Fruit fly (Drosophila melanogaster) whole organism, embryonic: ENCODE measurements around the gene Rtc1.

ENCODE experiments used
- Atf3 ChIP-seq: fragments of 200-800 bp; sonication (Bioruptor generic); optimal IDR thresholded peaks from 3 replicates; lab custom pipeline; 2016; ENCODE audit warnings: missing biosample characterization, missing genetic modification characterization
- Awh ChIP-seq: fragments of 200-800 bp; sonication (Bioruptor generic); IDR thresholded peaks from 2 replicates; pipeline ENCODE4, ENCODE4 v1.3.6; 2022; ENCODE audit warnings: missing biosample characterization, missing genetic modification characterization
- Bgb ChIP-seq: fragments of 200-800 bp; sonication (Bioruptor generic); IDR thresholded peaks from 2 replicates; pipeline ENCODE4 v1.3.6; 2022; ENCODE audit warnings: missing biosample characterization, missing genetic modification characterization; ENCODE audit not compliant: partially characterized antibody
- BtbVII ChIP-seq: fragments of 200-800 bp; sonication (Bioruptor generic); optimal IDR thresholded peaks from 3 replicates; lab custom pipeline; 2017; ENCODE audit warnings: missing biosample characterization, mild to moderate bottlenecking, missing genetic modification characterization
- CG10959 ChIP-seq: fragments of 200-800 bp; sonication (Bioruptor generic); IDR thresholded peaks from 2 replicates; pipeline ENCODE4 v1.3.6; 2022; ENCODE audit warnings: missing biosample characterization, missing genetic modification characterization
- CG11093 ChIP-seq: fragments of 200-800 bp; sonication (Bioruptor generic); IDR thresholded peaks from 3 replicates; pipeline ENCODE4 v1.3.6; 2022; ENCODE audit warnings: missing biosample characterization, missing genetic modification characterization
- CG15073 ChIP-seq: fragments of 200-800 bp; sonication (Bioruptor generic); optimal IDR thresholded peaks from 2 replicates; lab custom pipeline; 2016; ENCODE audit warnings: missing biosample characterization, missing genetic modification characterization
- CG1832 ChIP-seq: fragments of 200-800 bp; sonication (Bioruptor generic); optimal IDR thresholded peaks from 2 replicates; lab custom pipeline; 2017; ENCODE audit warnings: missing biosample characterization, mild to moderate bottlenecking, missing genetic modification characterization, inconsistent platforms
- CG2199 ChIP-seq: fragments of 200-800 bp; sonication (Bioruptor generic); IDR thresholded peaks from 3 replicates; pipeline ENCODE4 v1.3.6; 2022; ENCODE audit warnings: missing biosample characterization, missing genetic modification characterization
- CG32532 ChIP-seq: fragments of 200-800 bp; sonication (Bioruptor generic); IDR thresholded peaks from 2 replicates; pipeline ENCODE4 v1.3.6; 2022; ENCODE audit warnings: missing biosample characterization, missing genetic modification characterization
- CG3838 ChIP-seq: fragments of 200-800 bp; sonication (Bioruptor generic); optimal IDR thresholded peaks from 3 replicates; lab custom pipeline; 2016; ENCODE audit warnings: missing biosample characterization, missing genetic modification characterization
- CG6272 ChIP-seq: fragments of 200-800 bp; sonication (Bioruptor generic); IDR thresholded peaks from 2 replicates; pipeline ENCODE4 v1.3.6; 2022; ENCODE audit warnings: missing biosample characterization, missing genetic modification characterization
- CG6683 ChIP-seq: fragments of 200-800 bp; sonication (Bioruptor generic); optimal IDR thresholded peaks from 2 replicates; lab custom pipeline; 2017; ENCODE audit warnings: missing biosample characterization, mild to moderate bottlenecking, missing genetic modification characterization, missing genetic modification reagents
- CG6689 ChIP-seq: fragments of 200-800 bp; sonication (Bioruptor generic); IDR thresholded peaks from 2 replicates; pipeline ENCODE4 v1.3.6; 2022; ENCODE audit warnings: missing biosample characterization, missing genetic modification characterization
- CG6765 ChIP-seq: fragments of 200-800 bp; sonication (Bioruptor generic); optimal IDR thresholded peaks from 3 replicates; lab custom pipeline; 2017; ENCODE audit warnings: missing biosample characterization, mild to moderate bottlenecking, missing genetic modification characterization
- CG7928 ChIP-seq: fragments of 200-800 bp; sonication (Bioruptor generic); optimal IDR thresholded peaks from 2 replicates; lab custom pipeline; 2017; ENCODE audit warnings: missing biosample characterization, mild to moderate bottlenecking, missing genetic modification characterization
- CG9932 ChIP-seq: fragments of 200-800 bp; sonication (Bioruptor generic); IDR thresholded peaks from 2 replicates; pipeline ENCODE4 v1.3.6; 2022; ENCODE audit warnings: missing biosample characterization, missing genetic modification characterization
- CoRest ChIP-seq: fragments of 200-800 bp; sonication (Bioruptor generic); optimal IDR thresholded peaks from 3 replicates; lab custom pipeline; 2018; ENCODE audit warnings: missing biosample characterization, mild to moderate bottlenecking, missing genetic modification characterization, moderate library complexity
- Ets65A ChIP-seq: fragments of 200-800 bp; sonication (Bioruptor generic); peaks from one replicate; lab custom pipeline; 2016; ENCODE audit warnings: missing biosample characterization, missing genetic modification characterization
- GATAe ChIP-seq: fragments of 200-800 bp; sonication (Bioruptor generic); conservative IDR thresholded peaks from 2 replicates; pipeline ENCODE4 v1.3.6; 2022; ENCODE audit warnings: missing biosample characterization, missing genetic modification characterization
- Gsc ChIP-seq: fragments of 200-800 bp; sonication (Bioruptor generic); IDR thresholded peaks from 2 replicates; pipeline ENCODE4 v1.3.6; 2022; ENCODE audit warnings: missing biosample characterization, missing genetic modification characterization
- Hmx ChIP-seq: fragments of 200-800 bp; sonication (Bioruptor generic); optimal IDR thresholded peaks from 2 replicates; lab custom pipeline; 2016; ENCODE audit warnings: missing biosample characterization, missing genetic modification characterization
- MBD-R2 ChIP-seq: fragments of 200-800 bp; sonication (Bioruptor generic); IDR thresholded peaks from 2 replicates; pipeline ENCODE4 v1.3.6; 2022; ENCODE audit warnings: missing biosample characterization, missing genetic modification characterization
- Med ChIP-seq: fragments of 200-800 bp; sonication (Bioruptor generic); peaks from one replicate; lab custom pipeline; 2016; ENCODE audit warnings: missing biosample characterization, missing genetic modification characterization, mild to moderate bottlenecking, inconsistent platforms, moderate library complexity
- Optix ChIP-seq: fragments of 200-800 bp; sonication (Bioruptor generic); IDR thresholded peaks from 3 replicates; pipeline ENCODE4 v1.3.6; 2022; ENCODE audit warnings: missing biosample characterization, missing genetic modification characterization
- PHDP ChIP-seq: fragments of 200-800 bp; sonication (Bioruptor generic); optimal IDR thresholded peaks from 3 replicates; lab custom pipeline; 2018; ENCODE audit warnings: missing biosample characterization, mild to moderate bottlenecking, missing genetic modification characterization, moderate library complexity
- Pdp1 ChIP-seq, 2 experiments: fragments of 200-800 bp; sonication (Bioruptor generic); optimal IDR thresholded peaks; 3 replicates each; lab custom pipeline; 2016; ENCODE audit warnings: missing biosample characterization in 2 of 2, missing genetic modification characterization in 2 of 2, mild to moderate bottlenecking in 1 of 2, moderate library complexity in 1 of 2
- chinmo ChIP-seq: fragments of 200-800 bp; sonication (Bioruptor generic); IDR thresholded peaks from 4 replicates; pipeline ENCODE4 v1.3.6; 2022; ENCODE audit warnings: missing biosample characterization, missing genetic modification characterization; ENCODE audit not compliant: partially characterized antibody
- crp ChIP-seq, 2 experiments: fragments of 200-800 bp; sonication (Bioruptor generic); optimal IDR thresholded peaks; 2 replicates in 1 of 2; 3 replicates in 1 of 2; lab custom pipeline; 2017; ENCODE audit warnings: missing biosample characterization in 2 of 2, missing genetic modification characterization in 2 of 2, mild to moderate bottlenecking in 1 of 2, moderate library complexity in 1 of 2
- dm ChIP-seq: fragments of 200-800 bp; sonication (Bioruptor generic); optimal IDR thresholded peaks from 3 replicates; lab custom pipeline; 2016; ENCODE audit warnings: missing biosample characterization, missing genetic modification characterization
- gce ChIP-seq: fragments of 200-800 bp; sonication (Bioruptor generic); IDR thresholded peaks from 3 replicates; pipeline ENCODE4 v1.3.6; 2022; ENCODE audit warnings: missing biosample characterization, missing genetic modification characterization
- gem ChIP-seq: fragments of 200-800 bp; sonication (Bioruptor generic); optimal IDR thresholded peaks from 2 replicates; lab custom pipeline; 2019; ENCODE audit warnings: missing biosample characterization, mild to moderate bottlenecking, missing genetic modification characterization, moderate library complexity
- grau ChIP-seq: fragments of 200-800 bp; optimal IDR thresholded peaks from 3 replicates; lab custom pipeline; 2019; ENCODE audit warnings: missing biosample characterization, mild to moderate bottlenecking, missing genetic modification characterization, moderate library complexity
- gsb-n ChIP-seq: fragments of 200-800 bp; sonication (Bioruptor generic); optimal IDR thresholded peaks from 3 replicates; lab custom pipeline; 2018; ENCODE audit warnings: missing biosample characterization, mild to moderate bottlenecking, missing genetic modification characterization
- kah ChIP-seq: fragments of 200-800 bp; sonication (Bioruptor generic); optimal IDR thresholded peaks from 2 replicates; lab custom pipeline; 2018; ENCODE audit warnings: missing biosample characterization, mild to moderate bottlenecking, missing genetic modification characterization
- lab ChIP-seq: fragments of 200-800 bp; sonication (Bioruptor generic); optimal IDR thresholded peaks from 3 replicates; lab custom pipeline; 2017; ENCODE audit warnings: missing biosample characterization, missing genetic modification characterization, mild to moderate bottlenecking, moderate library complexity, missing genetic modification reagents
- lov ChIP-seq, 2 experiments: fragments of 200-800 bp in 1 of 2; fragments of >200 bp in 1 of 2; sonication (Bioruptor generic) in 1 of 2; IDR thresholded peaks in 1 of 2; optimal IDR thresholded peaks in 1 of 2; 2 replicates in 1 of 2; 3 replicates in 1 of 2; pipeline versions ENCODE4 v1.3.6 to Lab custom; 2017 to 2022; ENCODE audit warnings: missing biosample characterization in 1 of 2, missing genetic modification characterization in 1 of 2
- nau ChIP-seq: fragments of 200-800 bp; sonication (Bioruptor generic); optimal IDR thresholded peaks from 3 replicates; lab custom pipeline; 2017; ENCODE audit warnings: missing biosample characterization, mild to moderate bottlenecking, missing genetic modification characterization, missing genetic modification reagents
- pum ChIP-seq: fragments of 200-800 bp; sonication (Bioruptor generic); optimal IDR thresholded peaks from 2 replicates; lab custom pipeline; 2016; ENCODE audit warnings: missing biosample characterization, missing genetic modification characterization
- shn ChIP-seq: fragments of 200-800 bp; sonication (Bioruptor generic); optimal IDR thresholded peaks from 3 replicates; lab custom pipeline; 2016; ENCODE audit warnings: missing biosample characterization, missing genetic modification characterization
- sim ChIP-seq: fragments of 200-800 bp; sonication (Bioruptor generic); IDR thresholded peaks from 2 replicates; pipeline ENCODE4 v1.3.6; 2022; ENCODE audit warnings: missing biosample characterization, missing genetic modification characterization
- sima ChIP-seq: fragments of 200-800 bp; sonication (Bioruptor generic); optimal IDR thresholded peaks from 2 replicates; lab custom pipeline; 2016; ENCODE audit warnings: missing biosample characterization, missing genetic modification characterization
- sisA ChIP-seq: fragments of 200-800 bp; sonication (Bioruptor generic); IDR thresholded peaks from 2 replicates; pipeline ENCODE4 v1.3.6; 2022; ENCODE audit warnings: missing biosample characterization, missing genetic modification characterization
- slp2 ChIP-seq: fragments of 200-800 bp; sonication (Bioruptor generic); optimal IDR thresholded peaks from 2 replicates; lab custom pipeline; 2016; ENCODE audit warnings: missing biosample characterization, missing genetic modification characterization
- sug ChIP-seq: fragments of 200-800 bp; optimal IDR thresholded peaks from 2 replicates; lab custom pipeline; 2019; ENCODE audit warnings: missing biosample characterization, mild to moderate bottlenecking, missing genetic modification characterization, moderate library complexity
- tap ChIP-seq: fragments of 200-800 bp; optimal IDR thresholded peaks from 3 replicates; lab custom pipeline; 2019; ENCODE audit warnings: missing biosample characterization, mild to moderate bottlenecking, missing genetic modification characterization, moderate library complexity
- tio ChIP-seq: fragments of 200-800 bp; sonication (Bioruptor generic); optimal IDR thresholded peaks from 2 replicates; lab custom pipeline; 2017; ENCODE audit warnings: missing biosample characterization, missing genetic modification characterization, inconsistent platforms
- usp ChIP-seq: fragments of >200 bp; optimal IDR thresholded peaks from 2 replicates; lab custom pipeline; 2017; ENCODE audit warnings: missing biosample characterization, missing genetic modification characterization
- vvl ChIP-seq: fragments of 200-800 bp; sonication (Bioruptor generic); IDR thresholded peaks from 2 replicates; pipeline ENCODE4 v1.3.6; 2022; ENCODE audit warnings: missing biosample characterization, missing genetic modification characterization
- wdn ChIP-seq: fragments of 200-800 bp; sonication (Bioruptor generic); IDR thresholded peaks from 2 replicates; pipeline ENCODE4 v1.3.6; 2022; ENCODE audit warnings: missing biosample characterization, missing genetic modification characterization
- zen ChIP-seq: fragments of 200-800 bp; sonication (Bioruptor generic); optimal IDR thresholded peaks from 3 replicates; lab custom pipeline; 2018; ENCODE audit warnings: missing biosample characterization, mild to moderate bottlenecking, missing genetic modification characterization, moderate library complexity

Rtc1 gene

dm6 chrX:13805554-13805953, 48.6 kb downstream of the Rtc1 start (continued):
- 0 out of 2 replicates have a peak, but pooled peaks have one; percentile 14 for TF ChIP-seq Awh (GFP tag; lab: Robert Waterston, UW)
- no peak for TF ChIP-seq gsb-n (tag; lab: Kevin White, UChicago)
- no peak for TF ChIP-seq sug (tag; lab: Kevin White, UChicago)
- TF ChIP-seq Hmx (GFP tag; lab: Kevin White, UChicago): no peak
- TF ChIP-seq wdn (GFP tag; lab: Robert Waterston, UW): no peak
- TF ChIP-seq vvl (GFP tag; lab: Robert Waterston, UW): peak; percentile 42
- no peak for TF ChIP-seq Optix (GFP tag; lab: Robert Waterston, UW)
- TF ChIP-seq CG9932 (GFP tag; lab: Robert Waterston, UW): no peak
- TF ChIP-seq CG3838 (GFP tag; lab: Kevin White, UChicago): no peak
- TF ChIP-seq CoRest (tag; lab: Kevin White, UChicago): peak; percentile 46
- 0 out of 4 replicates have a peak, but pooled peaks have one; percentile 44 for TF ChIP-seq chinmo
- no peak for TF ChIP-seq CG32532
- TF ChIP-seq kah (GFP tag; lab: Kevin White, UChicago): no peak
- no peak for TF ChIP-seq CG6765 (GFP tag; lab: Kevin White, UChicago)
- TF ChIP-seq BtbVII (GFP tag; lab: Kevin White, UChicago): no peak
- TF ChIP-seq grau (tag; lab: Kevin White, UChicago): no peak
- 0 out of 3 replicates have a peak, but pooled peaks have one; percentile 66 for TF ChIP-seq CG2199
- TF ChIP-seq slp2 (GFP tag; lab: Kevin White, UChicago): no peak
- TF ChIP-seq Atf3: no peak
- TF ChIP-seq CG11093: no peak
- TF ChIP-seq CG10959 (GFP tag; lab: Robert Waterston, UW): no peak
- no peak for TF ChIP-seq CG6683 (GFP tag; lab: Kevin White, UChicago)
- TF ChIP-seq gem (tag; lab: Kevin White, UChicago): peak; percentile 1
- peak; percentile 2 for TF ChIP-seq dm
- no peak for TF ChIP-seq sisA (GFP tag; lab: Robert Waterston, UW)
- no peak for TF ChIP-seq GATAe
- TF ChIP-seq gce (GFP tag; lab: Robert Waterston, UW): peak; percentile 10; the same call in 1 of the 3 replicates
- TF ChIP-seq CG6689 (GFP tag; lab: Robert Waterston, UW): no peak
- no peak for TF ChIP-seq zen (tag; lab: Kevin White, UChicago)
- no peak for TF ChIP-seq lov (optimal IDR thresholded peaks at IDR 0.05; lab: Kevin White, UChicago)
- no peak for TF ChIP-seq lov (GFP tag; IDR thresholded peaks at IDR 0.05; lab: Robert Waterston, UW)
- peak in 1 of 2 experiments; percentile 65 for TF ChIP-seq Pdp1 (GFP tag; optimal IDR thresholded peaks at IDR 0.05; lab: Kevin White, UChicago)
- no peak for TF ChIP-seq sima (GFP tag; lab: Kevin White, UChicago)
- no peak for TF ChIP-seq MBD-R2
- TF ChIP-seq Ets65A: no peak
- no peak for TF ChIP-seq Gsc
- TF ChIP-seq Med: peak; percentile 55
- no peak for TF ChIP-seq pum (GFP tag; lab: Kevin White, UChicago)
- no peak for TF ChIP-seq CG6272
- peak; percentile 76 for TF ChIP-seq CG1832 (GFP tag; lab: Kevin White, UChicago)
- TF ChIP-seq crp (GFP tag; optimal IDR thresholded peaks at IDR 0.05; lab: Kevin White, UChicago): no peak
- no peak for TF ChIP-seq CG7928 (GFP tag; lab: Kevin White, UChicago)
- no peak for TF ChIP-seq shn (GFP tag; lab: Kevin White, UChicago)
- TF ChIP-seq lab (GFP tag; lab: Kevin White, UChicago): peak; percentile 5
- no peak for TF ChIP-seq nau (GFP tag; lab: Kevin White, UChicago)
- no peak for TF ChIP-seq CG15073 (GFP tag; lab: Kevin White, UChicago)
- no peak for TF ChIP-seq tio (GFP tag; lab: Kevin White, UChicago)
- TF ChIP-seq sim (GFP tag; lab: Robert Waterston, UW): no peak
- 0 out of 2 replicates have a peak, but pooled peaks have one; percentile 12 for TF ChIP-seq Bgb (GFP tag; lab: Robert Waterston, UW)
- TF ChIP-seq usp (GFP tag; lab: Kevin White, UChicago): no peak
- TF ChIP-seq tap (tag; lab: Kevin White, UChicago): no peak
- TF ChIP-seq PHDP (tag; lab: Kevin White, UChicago): no peak
